Fruit fly (Drosophila melanogaster): ENCODE data around the gene CG46514.
"Not testable (repeated sequence)": the region's sequence is repeated elsewhere in the genome, so short reads cannot be mapped to it uniquely, and the experiment has no call there.

DNA sequence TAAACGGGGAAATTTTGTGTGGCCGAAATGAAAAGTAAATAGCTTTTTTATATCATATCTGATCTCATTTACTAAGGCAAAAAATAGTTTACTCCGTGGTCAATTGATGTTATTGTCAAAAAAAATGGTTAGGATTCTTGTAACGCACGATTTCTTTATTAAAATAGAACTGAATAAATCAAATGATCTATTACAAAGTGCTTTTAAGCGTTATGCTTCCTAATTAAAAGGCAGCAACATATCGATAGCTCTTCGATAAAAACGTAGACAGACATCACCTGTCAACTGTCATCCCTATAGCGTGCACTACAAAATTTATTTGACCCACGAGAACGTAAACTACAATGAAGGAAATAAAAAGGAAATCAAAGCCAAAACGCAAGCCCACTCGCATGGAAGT, 39.3 kb downstream of the CG46514 start, which contains the start of gene CG46520:
- not testable (repeated sequence) for TF ChIP-seq CG8478, CTCF (optimal IDR thresholded peaks at IDR 0.05)
